Worm (Caenorhabditis elegans) whole organism, midembryonic: Measurements from ENCODE around the gene pqn-68.

Source experiments
- cog-1 ChIP-seq: sonication (generic microtip); optimal IDR thresholded peaks from 2 replicates; lab custom pipeline; 2016; ENCODE audit warnings: missing genetic modification characterization, missing compliant biosample characterization
- klf-2 ChIP-seq: fragments of 200-800 bp; sonication (Bioruptor generic); conservative IDR thresholded peaks from 2 replicates; pipeline ENCODE4 v1.3.6; 2022; ENCODE audit warnings: missing genetic modification reagents, missing genetic modification characterization, missing compliant biosample characterization
- ref-1 ChIP-seq: fragments of 200-800 bp; sonication (Bioruptor generic); conservative IDR thresholded peaks from 2 replicates; pipeline ENCODE4 v1.3.6; 2022; ENCODE audit warnings: missing genetic modification reagents, missing genetic modification characterization, missing compliant biosample characterization
- tab-1 ChIP-seq: fragments of 200-800 bp; sonication (Bioruptor generic); IDR thresholded peaks from 2 replicates; pipeline ENCODE4 v1.3.6; 2022; ENCODE audit warnings: missing genetic modification characterization, missing compliant biosample characterization
- ztf-23 ChIP-seq: fragments of 200-800 bp; sonication (Bioruptor generic); IDR thresholded peaks from 2 replicates; pipeline ENCODE4 v1.3.6; 2022; ENCODE audit warnings: missing genetic modification reagents, missing genetic modification characterization, missing compliant biosample characterization
- ztf-29 ChIP-seq: fragments of 200-800 bp; sonication (Bioruptor generic); IDR thresholded peaks from 2 replicates; pipeline ENCODE4 v1.3.6; 2022; ENCODE audit warnings: missing genetic modification reagents, missing genetic modification characterization, missing compliant biosample characterization

ce11 chrV:12964076-12964475, 11.6 kb downstream of the pqn-68 start, which contains the start of gene srd-35:
- no peak for TF ChIP-seq ref-1 (GFP tag; lab: Robert Waterston, UW)
- no peak for TF ChIP-seq klf-2 (GFP tag; lab: Robert Waterston, UW)
- no peak for TF ChIP-seq ztf-29 (GFP tag; lab: Robert Waterston, UW)
- no peak for TF ChIP-seq tab-1 (GFP tag; lab: Robert Waterston, UW)
- no peak for TF ChIP-seq ztf-23 (GFP tag; lab: Robert Waterston, UW)
- TF ChIP-seq cog-1 (tag; lab: Kevin White, UChicago), result no peak
